Fruit fly (Drosophila melanogaster) whole organism, prepupa: ENCODE data around the gene CG46311.

Source experiments
- Blimp-1 ChIP-seq: fragments of 200-800 bp; sonication (Bioruptor generic); optimal IDR thresholded peaks from 3 replicates; lab custom pipeline; 2017; ENCODE audit warnings: missing biosample characterization, missing genetic modification characterization, mild to moderate bottlenecking, moderate library complexity, missing genetic modification reagents
- CG15336 ChIP-seq: fragments of 200-800 bp; sonication (Bioruptor generic); IDR thresholded peaks from 2 replicates; pipeline ENCODE4 v1.3.6; 2022; ENCODE audit warnings: missing biosample characterization, missing genetic modification characterization
- CG16779 ChIP-seq: fragments of 200-800 bp; sonication (Bioruptor generic); optimal IDR thresholded peaks from 3 replicates; lab custom pipeline; 2017; ENCODE audit warnings: missing biosample characterization, mild to moderate bottlenecking, missing genetic modification characterization
- CG6792 ChIP-seq: fragments of 200-800 bp; sonication (Bioruptor generic); optimal IDR thresholded peaks from 3 replicates; lab custom pipeline; 2016; ENCODE audit warnings: missing biosample characterization, missing genetic modification characterization
- CG8119 ChIP-seq: fragments of 200-800 bp; sonication (Bioruptor generic); IDR thresholded peaks from 3 replicates; pipeline ENCODE4 v1.3.6; 2022; ENCODE audit warnings: missing biosample characterization, missing genetic modification characterization
- CG8632 ChIP-seq: fragments of 200-800 bp; sonication (Bioruptor generic); optimal IDR thresholded peaks from 3 replicates; lab custom pipeline; 2016; ENCODE audit warnings: missing biosample characterization, missing genetic modification characterization
- Gug ChIP-seq: fragments of 200-800 bp; sonication (Bioruptor generic); IDR thresholded peaks from 2 replicates; pipeline ENCODE4 v1.3.6; 2022; ENCODE audit warnings: missing biosample characterization, missing genetic modification characterization
- acj6 ChIP-seq: fragments of 200-800 bp; sonication (Bioruptor generic); optimal IDR thresholded peaks from 3 replicates; lab custom pipeline; 2016; ENCODE audit warnings: missing biosample characterization, missing genetic modification characterization
- dac ChIP-seq: fragments of 200-800 bp; sonication (Bioruptor generic); optimal IDR thresholded peaks from 2 replicates; lab custom pipeline; 2017; ENCODE audit warnings: missing biosample characterization, mild to moderate bottlenecking, missing genetic modification characterization
- dsx ChIP-seq: fragments of 200-800 bp; optimal IDR thresholded peaks from 3 replicates; lab custom pipeline; 2019; ENCODE audit warnings: missing biosample characterization, mild to moderate bottlenecking, missing genetic modification characterization, moderate library complexity; ENCODE audit not compliant: poor library complexity, severe bottlenecking
- fd85E ChIP-seq: fragments of 200-800 bp; sonication (Bioruptor generic); optimal IDR thresholded peaks from 3 replicates; lab custom pipeline; 2016; ENCODE audit warnings: missing biosample characterization, missing genetic modification characterization
- spab ChIP-seq: fragments of 200-800 bp; sonication (Bioruptor generic); optimal IDR thresholded peaks from 2 replicates; lab custom pipeline; 2017; ENCODE audit warnings: missing biosample characterization, mild to moderate bottlenecking, missing genetic modification characterization, missing genetic modification reagents

DNA sequence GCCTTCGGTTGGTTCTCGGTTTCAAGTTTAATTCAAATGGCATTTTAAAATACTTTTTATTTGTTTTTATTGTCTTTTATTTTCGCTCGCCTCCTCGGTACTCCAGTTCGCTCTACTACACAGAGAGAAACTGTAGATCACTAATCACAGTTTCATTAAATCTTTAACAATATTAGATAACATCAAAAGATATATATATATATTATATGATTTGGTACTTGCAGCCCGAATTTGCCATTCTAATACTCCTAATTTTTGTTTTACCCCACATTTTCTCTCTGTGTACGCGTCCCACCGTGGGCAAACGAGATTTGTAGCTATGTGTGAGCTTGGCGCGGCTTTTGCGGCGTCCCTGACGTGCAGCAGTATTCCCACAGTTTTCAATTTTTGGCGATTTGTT is 34.0 kb upstream of the CG46311 start:
- TF ChIP-seq spab (GFP tag; lab: Kevin White, UChicago) (no peak), CG16779 (tag; lab: Kevin White, UChicago) (no peak), CG6792 (GFP tag; lab: Kevin White, UChicago) (no peak), fd85E (GFP tag; lab: Kevin White, UChicago) (no peak), CG15336 (GFP tag; lab: Robert Waterston, UW) (no peak), dsx (GFP tag; lab: Kevin White, UChicago) (no peak), CG8632 (no peak), CG8119 (GFP tag; lab: Robert Waterston, UW) (no peak), acj6 (GFP tag; lab: Kevin White, UChicago) (no peak), Blimp-1 (no peak), Gug (no peak), dac (GFP tag; lab: Kevin White, UChicago) (no peak)
